Worm (Caenorhabditis elegans): ENCODE data around the gene F52H3.6.

The F52H3.6 gene

ce11 chrII:9980077-9980631 is 48.1 kb downstream of the F52H3.6 start, which contains the start of gene ZK892.6:
Gene ZK892.6, minus strand, starts transcription at chrII:9980127.
- TF ChIP-seq pqm-1 (tag; optimal IDR thresholded peaks at IDR 0.05): no peak
- TF ChIP-seq ztf-11 (tag; optimal IDR thresholded peaks at IDR 0.05): no peak
- TF ChIP-seq ceh-16 (tag; optimal IDR thresholded peaks at IDR 0.05): no peak
- no peak for TF ChIP-seq fos-1 (tag; optimal IDR thresholded peaks at IDR 0.05)
- TF ChIP-seq elt-3 (tag; optimal IDR thresholded peaks at IDR 0.05): no peak
- TF ChIP-seq eor-1 (tag; optimal IDR thresholded peaks at IDR 0.05): no peak
- no peak for TF ChIP-seq aly-2 (tag; optimal IDR thresholded peaks at IDR 0.05)
